Worm (Caenorhabditis elegans) whole organism, mixed stage, embryonic: Measurements from ENCODE around the gene C42D8.9.

Source experiments
- drap-1 ChIP-seq: fragments of 200-800 bp; sonication (Bioruptor generic); optimal IDR thresholded peaks from 3 replicates; lab custom pipeline; 2018; ENCODE audit warnings: mild to moderate bottlenecking, missing genetic modification characterization, missing compliant biosample characterization
- lin-13 ChIP-seq: fragments of 150-350 bp; optimal IDR thresholded peaks from 2 replicates; lab custom pipeline; 2014; ENCODE audit warnings: missing biosample characterization, missing genetic modification characterization
- lin-32 ChIP-seq: fragments of 200-800 bp; sonication (Bioruptor generic); optimal IDR thresholded peaks from 2 replicates; lab custom pipeline; 2018; ENCODE audit warnings: mild to moderate bottlenecking, missing genetic modification characterization, missing compliant biosample characterization
- lsy-2 ChIP-seq: fragments of 150-350 bp; optimal IDR thresholded peaks from 2 replicates; lab custom pipeline; 2014; ENCODE audit warnings: missing biosample characterization, missing genetic modification characterization
- mls-2 ChIP-seq: sonication (generic microtip); optimal IDR thresholded peaks from 2 replicates; lab custom pipeline; 2016; ENCODE audit warnings: mild to moderate bottlenecking, missing genetic modification characterization, moderate library complexity, missing compliant biosample characterization
- nhr-237 ChIP-seq: fragments of 150-350 bp; optimal IDR thresholded peaks from 2 replicates; lab custom pipeline; 2014; ENCODE audit warnings: missing biosample characterization, missing genetic modification characterization
- nhr-28 ChIP-seq: fragments of 150-350 bp; optimal IDR thresholded peaks from 2 replicates; lab custom pipeline; 2014; ENCODE audit warnings: missing biosample characterization, missing genetic modification characterization
- nhr-76 ChIP-seq: sonication (generic microtip); optimal IDR thresholded peaks from 2 replicates; lab custom pipeline; 2017; ENCODE audit warnings: missing biosample characterization, missing genetic modification characterization
- snpc-4 ChIP-seq: fragments of 150-350 bp; optimal IDR thresholded peaks from 2 replicates; lab custom pipeline; 2014; ENCODE audit warnings: missing biosample characterization, missing genetic modification characterization
- tbx-8 ChIP-seq: fragments of 200-800 bp; sonication (Bioruptor generic); optimal IDR thresholded peaks from 2 replicates; lab custom pipeline; 2018; ENCODE audit warnings: mild to moderate bottlenecking, missing genetic modification characterization, moderate library complexity, missing compliant biosample characterization
- unc-62 ChIP-seq: fragments of 150-350 bp; optimal IDR thresholded peaks from 2 replicates; lab custom pipeline; 2014; ENCODE audit warnings: missing biosample characterization, missing genetic modification reagents, missing genetic modification characterization
- ztf-11 ChIP-seq: fragments of 150-350 bp; optimal IDR thresholded peaks from 2 replicates; lab custom pipeline; 2014; ENCODE audit warnings: missing biosample characterization, missing genetic modification characterization

ce11 chrX:5115511-5115910, 8.7 kb upstream of the C42D8.9 start:
- no peak for TF ChIP-seq mls-2 (tag; lab: Kevin White, UChicago)
- no peak for TF ChIP-seq lin-32
- TF ChIP-seq snpc-4 (tag; lab: Kevin White, UChicago): no peak
- no peak for TF ChIP-seq ztf-11
- no peak for TF ChIP-seq lsy-2
- TF ChIP-seq nhr-237 (tag; lab: Kevin White, UChicago): no peak
- TF ChIP-seq drap-1: no peak
- TF ChIP-seq tbx-8: no peak
- no peak for TF ChIP-seq lin-13 (tag; lab: Kevin White, UChicago)
- no peak for TF ChIP-seq unc-62 (GFP tag; lab: Kevin White, UChicago)
- no peak for TF ChIP-seq nhr-28 (tag; lab: Kevin White, UChicago)
- no peak for TF ChIP-seq nhr-76 (tag; lab: Kevin White, UChicago)
